Worm (Caenorhabditis elegans): ENCODE results near the gene ndus-8.
A peak's percentile ranks its signal among the peaks of the same experiment; 100 is the strongest.

The ndus-8 gene

DNA sequence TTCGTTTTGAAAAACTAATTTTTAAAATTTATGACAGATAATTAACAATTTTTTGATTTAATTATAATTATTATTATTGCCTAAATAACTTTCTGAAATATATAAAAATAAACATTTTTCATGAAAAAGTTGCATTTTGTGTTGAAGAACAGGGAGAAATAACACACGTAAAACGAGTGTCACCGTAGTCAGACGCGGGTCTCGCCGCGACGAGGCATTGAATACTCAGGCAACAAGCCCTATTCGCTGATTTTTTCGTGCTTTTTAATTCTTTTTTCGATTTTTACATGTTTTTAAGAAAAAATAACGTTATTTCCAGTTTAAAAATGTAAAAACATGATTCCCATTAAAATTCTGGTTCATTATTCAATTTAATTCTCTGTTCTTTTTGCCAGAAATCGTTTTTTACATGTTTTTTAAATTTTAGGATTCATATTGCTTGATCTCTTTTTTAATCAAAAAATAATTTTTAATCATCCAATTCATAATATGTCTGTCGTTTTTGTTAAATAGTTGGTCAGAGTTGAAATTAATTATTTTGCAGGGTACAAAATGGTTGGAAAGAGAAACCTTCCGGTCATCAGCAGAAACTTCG is 26.0 kb downstream of the ndus-8 start, which contains the start of gene rpl-6:
TSS of gene rpl-6 (plus strand) at position 545 of the 595 bp plus-strand sequence.
- no peak for TF ChIP-seq ceh-22 (tag; optimal IDR thresholded peaks at IDR 0.05)
- TF ChIP-seq ceh-14 (tag; optimal IDR thresholded peaks at IDR 0.05), result no peak
- TF ChIP-seq mec-3 (tag; optimal IDR thresholded peaks at IDR 0.05; ENCODE audit: borderline replicate concordance), result no peak
- TF ChIP-seq unc-42 (tag; optimal IDR thresholded peaks at IDR 0.05), result peak; percentile 12
- no peak for TF ChIP-seq hlh-13 (GFP tag; optimal IDR thresholded peaks at IDR 0.05)
- TF ChIP-seq K09A11.1 (tag; optimal IDR thresholded peaks at IDR 0.05; ENCODE audit: insufficient read depth), result no peak
- TF ChIP-seq sdc-2 (tag; optimal IDR thresholded peaks at IDR 0.05), result no peak
- no peak for TF ChIP-seq ttx-3 (tag; optimal IDR thresholded peaks at IDR 0.05)
- no peak for TF ChIP-seq ceh-48 (tag; optimal IDR thresholded peaks at IDR 0.05)
- no peak for TF ChIP-seq sox-2 (GFP tag; IDR thresholded peaks at IDR 0.05)
- no peak for TF ChIP-seq npax-4 (tag; optimal IDR thresholded peaks at IDR 0.05)
- no peak for TF ChIP-seq ceh-45 (GFP tag; IDR thresholded peaks at IDR 0.05)
- TF ChIP-seq pros-1 (tag; optimal IDR thresholded peaks at IDR 0.05), result no peak
- no peak for TF ChIP-seq odd-2 (tag; optimal IDR thresholded peaks at IDR 0.05)
- no peak for TF ChIP-seq ceh-19 (GFP tag; optimal IDR thresholded peaks at IDR 0.05)
- no peak for TF ChIP-seq ztf-16 (tag; optimal IDR thresholded peaks at IDR 0.05)
- TF ChIP-seq F13H6.1 (tag; optimal IDR thresholded peaks at IDR 0.05), result no peak
- TF ChIP-seq ets-4 (tag; optimal IDR thresholded peaks at IDR 0.05), result no peak
- peak; percentile 1 for TF ChIP-seq ceh-34 (tag; optimal IDR thresholded peaks at IDR 0.05)
- TF ChIP-seq pqm-1 (tag; optimal IDR thresholded peaks at IDR 0.05), result no peak
- no peak for TF ChIP-seq hlh-8 (tag; optimal IDR thresholded peaks at IDR 0.05)
- TF ChIP-seq nhr-11 (tag; optimal IDR thresholded peaks at IDR 0.05), result no peak
- TF ChIP-seq dmd-4 (tag; optimal IDR thresholded peaks at IDR 0.05; ENCODE audit: borderline replicate concordance), result no peak
- no peak for TF ChIP-seq pha-4 (tag; optimal IDR thresholded peaks at IDR 0.05)
- no peak for TF ChIP-seq ama-1 (optimal IDR thresholded peaks at IDR 0.05)
- no peak for TF ChIP-seq eyg-1 (tag; optimal IDR thresholded peaks at IDR 0.05)
- TF ChIP-seq zip-5 (tag; optimal IDR thresholded peaks at IDR 0.05), result no peak
- TF ChIP-seq hlh-15 (tag; optimal IDR thresholded peaks at IDR 0.05), result no peak
- no peak for TF ChIP-seq ahr-1 (tag; optimal IDR thresholded peaks at IDR 0.05)
- TF ChIP-seq fkh-6 (tag; optimal IDR thresholded peaks at IDR 0.05), result no peak
- peak; percentile 34 for TF ChIP-seq ceh-31 (tag; optimal IDR thresholded peaks at IDR 0.05)
- no peak for TF ChIP-seq lim-6 (tag; optimal IDR thresholded peaks at IDR 0.05)
- no peak for TF ChIP-seq unc-55 (GFP tag; optimal IDR thresholded peaks at IDR 0.05)
- TF ChIP-seq C08G9.2 (tag; optimal IDR thresholded peaks at IDR 0.05), result no peak
- no peak for TF ChIP-seq unc-3 (GFP tag; conservative IDR thresholded peaks at IDR 0.05)
- TF ChIP-seq unc-3 (tag; optimal IDR thresholded peaks at IDR 0.05), result no peak
- TF ChIP-seq K02D7.2 (tag; optimal IDR thresholded peaks at IDR 0.05), result no peak
- no peak for TF ChIP-seq syd-9 (tag; optimal IDR thresholded peaks at IDR 0.05)
- TF ChIP-seq fkh-10 (GFP tag; optimal IDR thresholded peaks at IDR 0.05), result no peak
- TF ChIP-seq pat-9 (tag; optimal IDR thresholded peaks at IDR 0.05), result no peak
- TF ChIP-seq ceh-30 (tag; optimal IDR thresholded peaks at IDR 0.05), result no peak
- no peak for TF ChIP-seq madf-2 (tag; optimal IDR thresholded peaks at IDR 0.05)
- peak; percentile 23 for TF ChIP-seq tbx-2 (tag; optimal IDR thresholded peaks at IDR 0.05)
- no peak for TF ChIP-seq elt-4 (tag; optimal IDR thresholded peaks at IDR 0.05)
- no peak for TF ChIP-seq lin-11 (tag; optimal IDR thresholded peaks at IDR 0.05)
- TF ChIP-seq Y22D7AL.16 (tag; optimal IDR thresholded peaks at IDR 0.05), result no peak
- no peak for TF ChIP-seq ceh-24 (tag; optimal IDR thresholded peaks at IDR 0.05)
- TF ChIP-seq rnt-1 (tag; optimal IDR thresholded peaks at IDR 0.05), result no peak
- TF ChIP-seq pax-1 (tag; optimal IDR thresholded peaks at IDR 0.05), result peak; percentile 57
- no peak for TF ChIP-seq che-1 (tag; optimal IDR thresholded peaks at IDR 0.05)
- no peak for TF ChIP-seq nhr-232 (tag; optimal IDR thresholded peaks at IDR 0.05)
- TF ChIP-seq hlh-6 (tag; optimal IDR thresholded peaks at IDR 0.05), result no peak
- no peak for TF ChIP-seq tbx-7 (tag; optimal IDR thresholded peaks at IDR 0.05)
- no peak for TF ChIP-seq ceh-2 (tag; optimal IDR thresholded peaks at IDR 0.05)
- TF ChIP-seq sox-4 (tag; optimal IDR thresholded peaks at IDR 0.05), result no peak

Measured in whole organism, late embryonic.